Fruit fly (Drosophila melanogaster) whole organism, wandering third instar larva: ENCODE measurements around the gene CG33489.

Experiments used
- CG9705 ChIP-seq: fragments of 200-800 bp; sonication (Bioruptor generic); optimal IDR thresholded peaks from 2 replicates; lab custom pipeline; 2018; ENCODE audit warnings: missing biosample characterization, mild to moderate bottlenecking, missing genetic modification characterization
- Dfd ChIP-seq: fragments of >200 bp; optimal IDR thresholded peaks from 2 replicates; lab custom pipeline; 2017; ENCODE audit warnings: missing biosample characterization, missing genetic modification characterization
- Dif ChIP-seq: fragments of 200-275, 200-300 bp; sonication (Bioruptor generic); optimal IDR thresholded peaks from 2 replicates; lab custom pipeline; 2018; ENCODE audit warnings: missing biosample characterization, missing genetic modification characterization; ENCODE audit not compliant: partially characterized antibody
- Myc ChIP-seq: fragments of >200 bp; optimal IDR thresholded peaks from 2 replicates; lab custom pipeline; 2017
- OdsH ChIP-seq: fragments of 200-800 bp; sonication (Bioruptor generic); optimal IDR thresholded peaks from 2 replicates; lab custom pipeline; 2016; ENCODE audit warnings: missing biosample characterization, mild to moderate bottlenecking, missing genetic modification characterization
- Rel ChIP-seq, 2 experiments: fragments of 200-800 bp; sonication (Bioruptor generic) in 1 of 2; optimal IDR thresholded peaks; 2 replicates in 1 of 2; 3 replicates in 1 of 2; lab custom pipeline; 2016 to 2019; ENCODE audit warnings: mild to moderate bottlenecking in 2 of 2, missing biosample characterization in 2 of 2, missing genetic modification characterization in 2 of 2, moderate library complexity in 1 of 2
- Vsx2 ChIP-seq: fragments of 200-300, 225-300 bp; sonication (Bioruptor generic); optimal IDR thresholded peaks from 2 replicates; lab custom pipeline; 2018; ENCODE audit warnings: missing biosample characterization, missing genetic modification characterization; ENCODE audit not compliant: partially characterized antibody
- br ChIP-seq: fragments of 200-800 bp; sonication (Bioruptor generic); optimal IDR thresholded peaks from 2 replicates; lab custom pipeline; 2016; ENCODE audit warnings: missing biosample characterization, missing genetic modification characterization
- brk ChIP-seq: fragments of 200-800 bp; sonication (Bioruptor generic); optimal IDR thresholded peaks from 2 replicates; lab custom pipeline; 2016; ENCODE audit warnings: missing biosample characterization, mild to moderate bottlenecking, missing genetic modification characterization
- foxo ChIP-seq, 2 experiments: fragments of 200-800 bp; sonication (Bioruptor generic); optimal IDR thresholded peaks; 2 replicates in 1 of 2; 3 replicates in 1 of 2; lab custom pipeline; 2016 to 2017; ENCODE audit warnings: missing biosample characterization in 2 of 2, missing genetic modification characterization in 2 of 2
- lola ChIP-seq: fragments of >200 bp; optimal IDR thresholded peaks from 2 replicates; lab custom pipeline; 2017; ENCODE audit warnings: missing biosample characterization, missing genetic modification characterization
- pan ChIP-seq: fragments of >200 bp; optimal IDR thresholded peaks from 2 replicates; lab custom pipeline; 2017
- psq ChIP-seq: fragments of 200-800 bp; sonication (Bioruptor generic); optimal IDR thresholded peaks from 3 replicates; lab custom pipeline; 2017; ENCODE audit warnings: missing biosample characterization, mild to moderate bottlenecking, missing genetic modification characterization, moderate library complexity
- woc ChIP-seq: sonication (Bioruptor generic); optimal IDR thresholded peaks from 2 replicates; lab custom pipeline; 2016; ENCODE audit warnings: missing biosample characterization, mild to moderate bottlenecking, missing genetic modification characterization

DNA sequence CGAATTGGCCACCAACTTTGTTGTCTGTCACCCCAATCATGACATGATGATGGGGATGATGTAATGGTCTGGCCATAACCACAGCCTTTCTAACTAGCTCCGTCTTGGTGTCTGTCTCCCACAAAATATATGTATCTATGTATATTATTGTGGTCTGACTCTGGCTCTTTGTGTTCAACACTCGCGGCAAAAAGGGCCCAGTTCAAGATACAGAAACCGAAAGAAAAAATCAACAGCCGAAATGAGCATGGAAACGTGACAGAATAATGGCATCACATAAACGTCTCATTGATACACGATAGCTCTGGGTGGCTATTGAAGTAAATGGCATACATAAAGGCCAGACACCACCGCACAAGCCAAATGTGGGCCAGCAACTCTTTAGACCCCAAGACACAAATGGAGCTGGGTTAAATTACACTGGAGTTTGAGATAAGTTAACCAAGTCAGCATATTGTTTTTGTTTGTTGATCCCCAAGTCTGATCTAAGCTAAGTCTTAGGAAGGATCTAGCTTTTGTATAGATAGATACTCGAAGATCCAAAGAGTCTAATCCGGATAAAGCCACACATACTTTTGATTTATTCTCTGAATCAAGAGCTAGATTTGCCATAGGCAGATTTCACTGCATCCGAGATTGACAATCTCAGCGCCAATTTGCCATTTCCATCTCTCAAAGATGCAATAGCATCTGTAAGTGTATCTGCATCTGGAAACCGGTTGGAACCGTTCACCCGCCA, 44.7 kb downstream of the CG33489 start:
- TF ChIP-seq pan (lab: Kevin White, UChicago) (no peak), psq (GFP tag; lab: Kevin White, UChicago) (no peak), Dif (GFP tag; lab: Kevin White, UChicago) (no peak), lola (GFP tag; lab: Kevin White, UChicago) (no peak), CG9705 (GFP tag; lab: Kevin White, UChicago) (no peak), foxo (GFP tag; optimal IDR thresholded peaks at IDR 0.05; lab: Kevin White, UChicago) (no peak), Dfd (GFP tag; lab: Kevin White, UChicago) (no peak), Myc (lab: Kevin White, UChicago) (no peak), br (GFP tag; lab: Kevin White, UChicago) (no peak), Rel (GFP tag; optimal IDR thresholded peaks at IDR 0.05; lab: Kevin White, UChicago) (no peak), Rel (tag; optimal IDR thresholded peaks at IDR 0.05; lab: Kevin White, UChicago) (no peak), Vsx2 (GFP tag; lab: Kevin White, UChicago) (no peak), brk (GFP tag; lab: Kevin White, UChicago) (no peak), OdsH (GFP tag; lab: Kevin White, UChicago) (no peak), woc (no peak)
